Worm (Caenorhabditis elegans): ENCODE data around the gene pho-13.

Gene pho-13

DNA sequence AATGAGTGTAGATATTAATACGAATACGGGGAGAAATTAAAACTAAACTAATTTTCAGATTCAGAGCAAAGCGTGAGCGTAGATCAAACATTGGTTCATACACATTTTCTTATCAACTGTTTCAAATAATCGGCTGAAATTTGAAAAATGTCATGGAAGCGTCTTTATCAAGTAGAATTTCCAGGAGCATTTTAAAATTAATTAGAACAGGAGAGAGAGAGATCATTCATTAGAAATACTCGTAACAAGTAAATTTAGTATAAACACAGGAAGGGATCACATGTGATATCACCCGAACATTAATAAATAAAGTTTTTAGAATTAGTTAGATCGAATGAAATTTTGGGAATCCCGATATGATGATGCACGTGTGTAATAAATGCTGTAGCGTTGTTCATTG lies at the start of gene pho-13:
TSS of gene pho-13 (minus strand) at position 101 of the 400 bp plus-strand sequence.
- TF ChIP-seq dao-5 (tag; optimal IDR thresholded peaks at IDR 0.05) (no peak), him-1 (tag; optimal IDR thresholded peaks at IDR 0.05) (no peak), W03F9.2 (tag; optimal IDR thresholded peaks at IDR 0.05) (no peak)

ce11 chrII:8856524-8856923 lies 49.7 kb upstream of the pho-13 start:
- no peak for TF ChIP-seq dao-5 (tag; optimal IDR thresholded peaks at IDR 0.05)

- TF ChIP-seq W03F9.2 (tag; optimal IDR thresholded peaks at IDR 0.05) (no peak), him-1 (tag; optimal IDR thresholded peaks at IDR 0.05) (no peak)
These were observed 48.1 kb upstream of the pho-13 start for ce11 chrII:8854874-8855273.

DNA sequence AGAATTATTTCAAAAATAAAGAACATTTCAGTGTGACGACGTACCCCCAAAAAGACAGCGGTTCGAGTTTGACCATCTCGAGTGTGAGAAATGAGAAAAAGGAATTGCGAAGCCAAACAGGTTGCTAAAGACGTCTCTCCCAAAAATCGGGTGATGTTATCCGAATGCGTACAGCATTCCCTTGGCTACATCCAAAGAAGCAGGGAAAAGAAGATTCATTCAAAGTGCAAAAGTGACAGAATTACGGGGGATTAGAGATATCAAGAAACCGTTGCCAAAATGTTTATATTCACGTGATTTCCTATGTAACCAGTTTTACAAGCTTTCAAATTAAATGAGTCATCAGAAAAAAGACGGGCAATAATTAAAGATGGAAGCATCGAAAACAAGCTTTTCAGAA lies 47.1 kb upstream of the pho-13 start:
- TF ChIP-seq dao-5 (tag; optimal IDR thresholded peaks at IDR 0.05) (no peak), him-1 (tag; optimal IDR thresholded peaks at IDR 0.05) (no peak), W03F9.2 (tag; optimal IDR thresholded peaks at IDR 0.05) (no peak)

DNA sequence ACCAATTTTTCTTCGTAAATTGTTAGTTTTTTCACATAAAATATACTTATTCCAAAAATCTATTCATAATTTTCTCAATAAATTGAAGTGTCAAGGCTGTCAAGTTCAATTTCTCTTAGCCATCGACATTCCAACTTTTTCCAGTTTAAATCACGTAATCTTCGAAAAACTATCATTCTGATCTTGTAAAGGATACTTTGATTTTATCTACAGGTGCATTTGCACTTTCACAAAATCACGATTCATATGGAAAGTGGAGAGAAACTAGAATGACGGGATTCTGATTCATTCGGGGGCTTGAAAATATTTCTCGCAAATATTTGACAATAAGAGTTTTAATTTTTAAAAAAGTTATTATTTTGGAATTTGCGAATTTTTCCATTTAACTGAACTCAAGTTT lies 46.4 kb upstream of the pho-13 start:
- TF ChIP-seq W03F9.2 (tag; optimal IDR thresholded peaks at IDR 0.05) = no peak
- TF ChIP-seq dao-5 (tag; optimal IDR thresholded peaks at IDR 0.05) = no peak
- no peak for TF ChIP-seq him-1 (tag; optimal IDR thresholded peaks at IDR 0.05)

ce11 chrII:8851996-8852587 lies 45.3 kb upstream of the pho-13 start, which contains the start of gene oac-46:
Gene oac-46 (minus strand): TSS chrII:8852096.
- TF ChIP-seq dao-5 (tag; optimal IDR thresholded peaks at IDR 0.05) (no peak), W03F9.2 (tag; optimal IDR thresholded peaks at IDR 0.05) (no peak), him-1 (tag; optimal IDR thresholded peaks at IDR 0.05) (no peak)

ce11 chrII:8848984-8849383 lies 42.2 kb upstream of the pho-13 start:
- no peak for TF ChIP-seq dao-5 (tag; optimal IDR thresholded peaks at IDR 0.05)
- TF ChIP-seq him-1 (tag; optimal IDR thresholded peaks at IDR 0.05) = no peak

DNA sequence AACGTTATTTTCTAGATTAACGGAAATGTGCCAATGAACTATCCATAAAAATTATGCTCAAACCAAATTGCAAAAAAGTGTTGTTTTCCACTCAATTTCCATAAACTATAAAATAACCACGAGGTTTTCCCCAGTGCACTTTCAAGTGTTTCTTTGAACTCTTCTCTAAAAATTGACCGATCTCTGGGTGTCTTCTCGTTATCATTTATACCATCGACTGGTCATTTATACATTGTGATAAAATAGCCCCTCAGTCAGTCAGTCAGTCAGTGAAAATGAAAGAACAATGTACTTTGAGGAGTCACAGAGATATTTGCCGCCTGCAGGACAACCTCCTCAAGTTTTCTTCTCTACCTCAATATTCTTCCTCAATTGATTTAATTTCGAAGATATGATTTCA lies 39.1 kb upstream of the pho-13 start:
- no peak for TF ChIP-seq him-1 (tag; optimal IDR thresholded peaks at IDR 0.05)
- TF ChIP-seq dao-5 (tag; optimal IDR thresholded peaks at IDR 0.05) = no peak
- no peak for TF ChIP-seq W03F9.2 (tag; optimal IDR thresholded peaks at IDR 0.05)

DNA sequence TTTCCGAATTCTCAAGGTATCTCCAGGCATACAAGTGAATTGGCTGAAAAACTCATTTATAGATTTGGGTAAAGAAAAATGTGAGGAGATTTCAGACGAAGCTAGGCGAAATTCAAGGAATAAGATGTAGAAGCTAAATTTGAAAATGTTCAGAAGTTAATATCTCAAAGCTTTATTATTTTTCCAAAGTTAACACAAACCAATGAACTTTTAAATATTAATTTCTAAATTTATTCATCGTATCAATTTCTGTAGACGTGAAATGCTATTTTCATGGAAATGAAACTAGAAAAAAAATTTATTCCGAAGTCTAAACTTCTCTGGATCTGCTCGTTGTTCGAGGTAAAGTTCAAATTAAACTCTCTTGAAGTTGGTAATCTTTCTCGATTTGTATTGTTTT lies 38.5 kb upstream of the pho-13 start, which contains the start of gene agxt-1:
TSS of gene agxt-1 (plus strand) at position 301 of the 400 bp plus-strand sequence.
- TF ChIP-seq W03F9.2 (tag; optimal IDR thresholded peaks at IDR 0.05) (no peak), dao-5 (tag; optimal IDR thresholded peaks at IDR 0.05) (no peak), him-1 (tag; optimal IDR thresholded peaks at IDR 0.05) (no peak)

- TF ChIP-seq dao-5 (tag; optimal IDR thresholded peaks at IDR 0.05) (no peak), W03F9.2 (tag; optimal IDR thresholded peaks at IDR 0.05) (no peak), him-1 (tag; optimal IDR thresholded peaks at IDR 0.05) (no peak)
These were observed 37.8 kb upstream of the pho-13 start, which contains the start of gene F46C5.6 for ce11 chrII:8844465-8845126. Gene F46C5.6 (minus strand): TSS chrII:8844515.

ce11 chrII:8839025-8839424 lies 32.2 kb upstream of the pho-13 start, which contains the start of gene F46C5.7:
Gene F46C5.7 (plus strand): TSS chrII:8839325.
- TF ChIP-seq dao-5 (tag; optimal IDR thresholded peaks at IDR 0.05) (no peak), him-1 (tag; optimal IDR thresholded peaks at IDR 0.05) (no peak), W03F9.2 (tag; optimal IDR thresholded peaks at IDR 0.05) (no peak)

DNA sequence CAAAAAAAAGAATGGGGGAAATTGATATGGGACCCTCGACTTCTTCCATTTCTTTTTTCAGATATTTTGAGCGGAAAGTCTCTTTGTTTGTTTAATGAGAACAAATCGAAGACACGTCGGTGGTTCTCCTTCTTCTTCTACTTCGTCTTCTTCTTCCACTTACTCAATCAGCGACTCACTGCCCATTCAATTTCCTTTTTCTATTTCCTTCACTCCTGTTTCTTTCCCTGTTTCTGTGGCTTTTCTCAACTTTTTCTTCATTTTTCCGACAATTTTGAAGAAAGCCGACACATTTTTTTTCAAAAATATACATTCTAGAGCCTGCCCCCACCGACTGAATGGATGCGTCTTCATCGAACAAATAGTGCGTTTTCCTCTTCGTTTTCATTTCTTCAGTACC lies 29.0 kb upstream of the pho-13 start, which contains the start of gene F46C5.4:
TSS of gene F46C5.4 (plus strand) at position 222 of the 400 bp plus-strand sequence.
- TF ChIP-seq dao-5 (tag; optimal IDR thresholded peaks at IDR 0.05) (no peak), W03F9.2 (tag; optimal IDR thresholded peaks at IDR 0.05) (no peak), him-1 (tag; optimal IDR thresholded peaks at IDR 0.05) (no peak)

ce11 chrII:8832941-8833340 lies 26.1 kb upstream of the pho-13 start:
- TF ChIP-seq him-1 (tag; optimal IDR thresholded peaks at IDR 0.05) = no peak
- no peak for TF ChIP-seq dao-5 (tag; optimal IDR thresholded peaks at IDR 0.05)
- no peak for TF ChIP-seq W03F9.2 (tag; optimal IDR thresholded peaks at IDR 0.05)

DNA sequence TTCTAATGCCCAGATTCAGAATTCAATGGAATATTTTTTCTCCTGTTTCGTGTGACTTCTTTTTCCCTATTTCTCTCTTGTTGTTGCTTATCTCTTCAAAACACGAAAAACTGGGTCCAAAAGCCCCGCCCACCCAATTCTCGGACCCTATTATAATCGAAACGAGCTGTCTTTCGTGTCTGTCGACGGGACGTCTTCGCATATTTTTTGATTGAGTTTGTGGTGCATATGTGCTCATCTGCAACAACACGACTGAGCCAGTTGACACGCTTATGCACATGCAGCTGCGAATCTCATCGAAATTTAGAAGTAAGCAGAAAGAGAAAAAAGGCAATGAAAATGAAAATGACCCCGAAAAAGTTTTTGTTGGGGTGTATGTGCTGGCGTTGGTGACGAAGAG lies 24.1 kb upstream of the pho-13 start:
- TF ChIP-seq dao-5 (tag; optimal IDR thresholded peaks at IDR 0.05) (no peak), W03F9.2 (tag; optimal IDR thresholded peaks at IDR 0.05) (no peak), him-1 (tag; optimal IDR thresholded peaks at IDR 0.05) (no peak)

- TF ChIP-seq W03F9.2 (tag; optimal IDR thresholded peaks at IDR 0.05) = no peak
- no peak for TF ChIP-seq dao-5 (tag; optimal IDR thresholded peaks at IDR 0.05)
- TF ChIP-seq him-1 (tag; optimal IDR thresholded peaks at IDR 0.05) = no peak
These were observed 22.4 kb upstream of the pho-13 start, which contains the start of gene F46C5.2 for ce11 chrII:8829189-8829588. Gene F46C5.2 (minus strand): TSS chrII:8829289.

Measured in whole organism, L4/young adult.